Worm (Caenorhabditis elegans): Measurements from ENCODE around the gene otpl-6.

- TF ChIP-seq mes-4 (tag; optimal IDR thresholded peaks at IDR 0.05): no peak
- TF ChIP-seq tbp1 (GFP tag; optimal IDR thresholded peaks at IDR 0.05): no peak
- no peak for TF ChIP-seq snpc-3.4 (tag; optimal IDR thresholded peaks at IDR 0.05)
- TF ChIP-seq mcd-1 (GFP tag; IDR thresholded peaks at IDR 0.05): no peak
- TF ChIP-seq nhr-179 (tag; optimal IDR thresholded peaks at IDR 0.05): no peak
- no peak for TF ChIP-seq unc-130 (GFP tag; optimal IDR thresholded peaks at IDR 0.05)
- no peak for TF ChIP-seq ztf-26 (tag; optimal IDR thresholded peaks at IDR 0.05)
- TF ChIP-seq lag-1 (GFP tag; IDR thresholded peaks at IDR 0.05): no peak
- no peak for TF ChIP-seq bed-2 (GFP tag; IDR thresholded peaks at IDR 0.05)
These were observed 23.1 kb downstream of the otpl-6 start, which contains the start of gene stdh-4 for ce11 chrV:8548989-8549388.

Measured in whole organism, young adult.